Fruit fly (Drosophila melanogaster): ENCODE measurements around the gene CG1792.

- TF ChIP-seq CTCF (optimal IDR thresholded peaks at IDR 0.05) (no peak), CG8478 (optimal IDR thresholded peaks at IDR 0.05) (no peak)
Observed at dm6 chr3R:31588374-31588773, 27.7 kb upstream of the CG1792 start, which contains the start of gene CG1635.
